Worm (Caenorhabditis elegans) whole organism, early embryonic: ENCODE results near the gene EGAP1.1.

Source experiments
- F13C5.2 ChIP-seq: sonication (generic microtip); optimal IDR thresholded peaks from 2 replicates; lab custom pipeline; 2017; ENCODE audit warnings: mild to moderate bottlenecking, missing genetic modification characterization, inconsistent platforms, missing compliant biosample characterization
- aly-1 ChIP-seq: sonication (generic microtip); optimal IDR thresholded peaks from 2 replicates; lab custom pipeline; 2016; ENCODE audit warnings: missing genetic modification characterization, missing compliant biosample characterization
- ama-1 ChIP-seq: fragments of 150-350 bp; optimal IDR thresholded peaks from 2 replicates; lab custom pipeline; 2014
- ceh-13 ChIP-seq: fragments of 200-800 bp; sonication (Bioruptor generic); optimal IDR thresholded peaks from 2 replicates; lab custom pipeline; 2018; ENCODE audit warnings: mild to moderate bottlenecking, missing genetic modification characterization, missing compliant biosample characterization
- ceh-36 ChIP-seq: sonication (generic microtip); optimal IDR thresholded peaks from 2 replicates; lab custom pipeline; 2016; ENCODE audit warnings: missing genetic modification characterization, inconsistent platforms, missing compliant biosample characterization
- ets-7 ChIP-seq: sonication (generic microtip); optimal IDR thresholded peaks from 2 replicates; lab custom pipeline; 2016; ENCODE audit warnings: missing genotype, missing genetic modification characterization, missing compliant biosample characterization
- flt-1 ChIP-seq: fragments of 200-800 bp; sonication (Bioruptor generic); IDR thresholded peaks from 2 replicates; pipeline ENCODE4 v1.3.6; 2022; ENCODE audit warnings: missing genetic modification characterization, missing compliant biosample characterization
- hmbx-1 ChIP-seq: sonication (generic microtip); optimal IDR thresholded peaks from 2 replicates; lab custom pipeline; 2016; ENCODE audit warnings: mild to moderate bottlenecking, missing genetic modification characterization, missing compliant biosample characterization
- hmg-4 ChIP-seq: fragments of 200-800 bp; sonication (Bioruptor generic); optimal IDR thresholded peaks from 2 replicates; lab custom pipeline; 2018; ENCODE audit warnings: mild to moderate bottlenecking, missing genetic modification characterization, missing compliant biosample characterization
- hnd-1 ChIP-seq: sonication (generic microtip); optimal IDR thresholded peaks from 2 replicates; lab custom pipeline; 2016; ENCODE audit warnings: missing genetic modification characterization, missing compliant biosample characterization
- pes-1 ChIP-seq: fragments of 200-800 bp; sonication (Bioruptor generic); IDR thresholded peaks from 2 replicates; pipeline ENCODE4 v1.3.6; 2022; ENCODE audit warnings: missing genetic modification reagents, missing genetic modification characterization, missing compliant biosample characterization
- scrt-1 ChIP-seq: fragments of 200-800 bp; sonication (Bioruptor generic); IDR thresholded peaks from 2 replicates; pipeline ENCODE4 v1.3.6; 2022; ENCODE audit warnings: missing genetic modification characterization, missing compliant biosample characterization
- sea-1 ChIP-seq: fragments of 200-800 bp; sonication (Bioruptor generic); conservative IDR thresholded peaks from 2 replicates; pipeline ENCODE4 v1.3.6; 2022; ENCODE audit warnings: missing genetic modification characterization, missing compliant biosample characterization
- tbx-11 ChIP-seq: fragments of 200-800 bp; sonication (Bioruptor generic); IDR thresholded peaks from 2 replicates; pipeline ENCODE4 v1.3.6; 2022; ENCODE audit warnings: missing genetic modification characterization, missing compliant biosample characterization
- tbx-37 ChIP-seq: fragments of 200-800 bp; sonication (Bioruptor generic); conservative IDR thresholded peaks from 2 replicates; pipeline ENCODE4 v1.3.6; 2022; ENCODE audit warnings: missing genetic modification reagents, missing genetic modification characterization, missing compliant biosample characterization
- tra-4 ChIP-seq: sonication (generic microtip); optimal IDR thresholded peaks from 2 replicates; lab custom pipeline; 2017; ENCODE audit warnings: missing genetic modification characterization, missing compliant biosample characterization

Gene EGAP1.1

ce11 chrIII:5948986-5949385 is 12.0 kb upstream of the EGAP1.1 start:
- TF ChIP-seq ets-7 (tag; lab: Kevin White, UChicago), result no peak
- TF ChIP-seq ceh-36 (tag; lab: Kevin White, UChicago), result no peak
- no peak for TF ChIP-seq aly-1 (tag; lab: Kevin White, UChicago)
- TF ChIP-seq ceh-13 (GFP tag; lab: Kevin White, UChicago), result no peak
- TF ChIP-seq tbx-37 (GFP tag; lab: Robert Waterston, UW), result no peak
- TF ChIP-seq scrt-1 (GFP tag; lab: Robert Waterston, UW), result no peak
- no peak for TF ChIP-seq hmg-4 (GFP tag; lab: Kevin White, UChicago)
- no peak for TF ChIP-seq tbx-11 (GFP tag; lab: Robert Waterston, UW)
- TF ChIP-seq hnd-1, result no peak
- no peak for TF ChIP-seq F13C5.2 (tag; lab: Kevin White, UChicago)
- TF ChIP-seq ama-1 (lab: Kevin White, UChicago), result no peak
- no peak for TF ChIP-seq pes-1 (GFP tag; lab: Robert Waterston, UW)
- TF ChIP-seq tra-4 (tag; lab: Kevin White, UChicago), result no peak

- no peak for TF ChIP-seq ets-7 (tag; lab: Kevin White, UChicago)
- TF ChIP-seq ama-1 (lab: Kevin White, UChicago), result no peak
- no peak for TF ChIP-seq pes-1 (GFP tag; lab: Robert Waterston, UW)
- no peak for TF ChIP-seq F13C5.2 (tag; lab: Kevin White, UChicago)
- no peak for TF ChIP-seq tbx-37 (GFP tag; lab: Robert Waterston, UW)
- TF ChIP-seq aly-1 (tag; lab: Kevin White, UChicago), result no peak
Observed at ce11 chrIII:5948162-5948933, 11.3 kb upstream of the EGAP1.1 start, which contains the start of the genes F25B5.6 and F25B5.3. F25B5.6 (minus strand) TSS chrIII:5948733. F25B5.3 (plus strand) TSS chrIII:5948883.

- no peak for TF ChIP-seq sea-1
Observed at ce11 chrIII:5945865-5946264, 8.8 kb upstream of the EGAP1.1 start, which contains the start of gene F25B5.5. F25B5.5 (minus strand) TSS chrIII:5946124.

- TF ChIP-seq sea-1 (peak; percentile 18; the same call in 1 of the 2 replicates), tbx-11 (GFP tag; lab: Robert Waterston, UW) (no peak), ceh-13 (GFP tag; lab: Kevin White, UChicago) (no peak), hnd-1 (no peak), flt-1 (GFP tag; lab: Robert Waterston, UW) (peak; percentile 20; the same call in 1 of the 2 replicates), hmg-4 (GFP tag; lab: Kevin White, UChicago) (peak; percentile 12)
Observed at ce11 chrIII:5943368-5944180, 6.6 kb upstream of the EGAP1.1 start.

ce11 chrIII:5942104-5942503 is 5.1 kb upstream of the EGAP1.1 start:
- no peak for TF ChIP-seq flt-1 (GFP tag; lab: Robert Waterston, UW)
- no peak for TF ChIP-seq tbx-37 (GFP tag; lab: Robert Waterston, UW)
- no peak for TF ChIP-seq hmg-4 (GFP tag; lab: Kevin White, UChicago)
- TF ChIP-seq scrt-1 (GFP tag; lab: Robert Waterston, UW), result no peak
- TF ChIP-seq F13C5.2 (tag; lab: Kevin White, UChicago), result no peak
- TF ChIP-seq ceh-36 (tag; lab: Kevin White, UChicago), result no peak
- no peak for TF ChIP-seq ama-1 (lab: Kevin White, UChicago)
- no peak for TF ChIP-seq hnd-1
- no peak for TF ChIP-seq tra-4 (tag; lab: Kevin White, UChicago)
- no peak for TF ChIP-seq ets-7 (tag; lab: Kevin White, UChicago)
- no peak for TF ChIP-seq ceh-13 (GFP tag; lab: Kevin White, UChicago)
- no peak for TF ChIP-seq hmbx-1 (tag; lab: Kevin White, UChicago)

- TF ChIP-seq tra-4 (tag; lab: Kevin White, UChicago), result no peak
- TF ChIP-seq aly-1 (tag; lab: Kevin White, UChicago), result no peak
- TF ChIP-seq hmg-4 (GFP tag; lab: Kevin White, UChicago), result no peak
- no peak for TF ChIP-seq ets-7 (tag; lab: Kevin White, UChicago)
- 0 out of 2 replicates have a peak, but pooled peaks have one; percentile 8 for TF ChIP-seq scrt-1 (GFP tag; lab: Robert Waterston, UW)
- TF ChIP-seq ama-1 (lab: Kevin White, UChicago), result no peak
- peak; percentile 5; the same call in 1 of the 2 replicates for TF ChIP-seq tbx-11 (GFP tag; lab: Robert Waterston, UW)
- TF ChIP-seq flt-1 (GFP tag; lab: Robert Waterston, UW), result 0 out of 2 replicates have a peak, but pooled peaks have one; percentile 30
Observed at ce11 chrIII:5940525-5940974, 3.5 kb upstream of the EGAP1.1 start.

ce11 chrIII:5939453-5940296 is 2.7 kb upstream of the EGAP1.1 start, which contains the start of gene ubq-1:
ubq-1 (plus strand) TSS chrIII:5940254.
- TF ChIP-seq flt-1 (GFP tag; lab: Robert Waterston, UW) (peak; percentile 31; the same call in 1 of the 2 replicates), tbx-37 (GFP tag; lab: Robert Waterston, UW) (no peak)
